Worm (Caenorhabditis elegans): ENCODE results near the gene irld-15.

ce11 chrV:2343572-2343971, 39.9 kb upstream of the irld-15 start:
- TF ChIP-seq flt-1 (GFP tag; IDR thresholded peaks at IDR 0.05) = no peak
- TF ChIP-seq cog-1 (tag; optimal IDR thresholded peaks at IDR 0.05) = no peak
- no peak for TF ChIP-seq klf-2 (GFP tag; conservative IDR thresholded peaks at IDR 0.05)
- no peak for TF ChIP-seq tab-1 (GFP tag; IDR thresholded peaks at IDR 0.05)
- no peak for TF ChIP-seq ztf-29 (GFP tag; IDR thresholded peaks at IDR 0.05)
- TF ChIP-seq ref-1 (GFP tag; conservative IDR thresholded peaks at IDR 0.05) = no peak
